Worm (Caenorhabditis elegans): ENCODE measurements around the gene ZK112.4.
"Not testable (repeated sequence)": the region's sequence is repeated elsewhere in the genome, so short reads cannot be mapped to it uniquely, and the experiment has no call there.

ZK112.4 gene

DNA sequence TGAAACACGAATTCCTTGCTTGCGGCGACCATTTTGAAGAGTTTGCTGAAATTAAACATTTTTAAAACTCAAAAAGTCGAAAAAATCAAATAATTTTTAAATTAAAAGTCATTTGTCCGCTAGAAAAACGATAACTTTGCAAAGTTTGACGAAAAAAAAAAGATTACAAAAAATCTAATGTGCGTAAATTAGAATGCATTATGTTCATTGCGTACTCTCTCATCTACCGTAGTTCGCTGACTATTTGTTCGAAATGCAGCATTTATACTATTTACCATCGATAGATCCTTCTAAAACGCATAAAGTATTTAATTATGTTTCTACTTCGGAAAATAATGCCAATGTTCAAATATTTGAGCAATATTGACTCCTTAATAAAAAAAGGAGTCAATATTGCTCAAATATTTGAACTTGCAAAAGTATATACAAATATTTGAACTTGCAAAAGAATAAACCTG, 46.2 kb upstream of the ZK112.4 start, which contains the start of gene bath-15:
TSS of gene bath-15 (minus strand) at position 51 of the 458 bp plus-strand sequence.
- no peak for TF ChIP-seq elt-3 (tag; optimal IDR thresholded peaks at IDR 0.05)
- no peak for TF ChIP-seq elt-1 (tag; optimal IDR thresholded peaks at IDR 0.05)
- TF ChIP-seq egl-27 (tag; optimal IDR thresholded peaks at IDR 0.05), result no peak
- no peak for TF ChIP-seq mab-5 (tag; optimal IDR thresholded peaks at IDR 0.05)
- TF ChIP-seq sma-3 (GFP tag; optimal IDR thresholded peaks at IDR 0.05), result no peak
- no peak for TF ChIP-seq dmd-4 (tag; optimal IDR thresholded peaks at IDR 0.05)
- no peak for TF ChIP-seq nhr-6 (tag; optimal IDR thresholded peaks at IDR 0.05)
- no peak for TF ChIP-seq ZK546.5 (tag; optimal IDR thresholded peaks at IDR 0.05)
- no peak for TF ChIP-seq F13H6.1 (tag; optimal IDR thresholded peaks at IDR 0.05)
- TF ChIP-seq mbf-1 (tag; optimal IDR thresholded peaks at IDR 0.05), result no peak
- no peak for TF ChIP-seq lin-39 (tag; optimal IDR thresholded peaks at IDR 0.05)
- no peak for TF ChIP-seq lin-11 (tag; optimal IDR thresholded peaks at IDR 0.05)
- TF ChIP-seq nhr-23 (tag; optimal IDR thresholded peaks at IDR 0.05), result no peak
- TF ChIP-seq snpc-4 (tag; optimal IDR thresholded peaks at IDR 0.05), result no peak
- TF ChIP-seq lsy-2 (tag; optimal IDR thresholded peaks at IDR 0.05), result no peak
- no peak for TF ChIP-seq Y55F3AM.14 (GFP tag; optimal IDR thresholded peaks at IDR 0.05)
- TF ChIP-seq nhr-77 (tag; optimal IDR thresholded peaks at IDR 0.05), result no peak
- TF ChIP-seq ceh-16 (tag; optimal IDR thresholded peaks at IDR 0.05), result no peak

- no peak for TF ChIP-seq unc-39 (tag; optimal IDR thresholded peaks at IDR 0.05)
- TF ChIP-seq peb-1 (tag; optimal IDR thresholded peaks at IDR 0.05), result no peak
- no peak for TF ChIP-seq Y55F3AM.14 (GFP tag; optimal IDR thresholded peaks at IDR 0.05)
- no peak for TF ChIP-seq R02D3.7 (tag; optimal IDR thresholded peaks at IDR 0.05)
- no peak for TF ChIP-seq lin-39 (tag; optimal IDR thresholded peaks at IDR 0.05)
- no peak for TF ChIP-seq lin-11 (tag; optimal IDR thresholded peaks at IDR 0.05)
Measured at ce11 chrIII:7773791-7774190, 44.0 kb upstream of the ZK112.4 start.

DNA sequence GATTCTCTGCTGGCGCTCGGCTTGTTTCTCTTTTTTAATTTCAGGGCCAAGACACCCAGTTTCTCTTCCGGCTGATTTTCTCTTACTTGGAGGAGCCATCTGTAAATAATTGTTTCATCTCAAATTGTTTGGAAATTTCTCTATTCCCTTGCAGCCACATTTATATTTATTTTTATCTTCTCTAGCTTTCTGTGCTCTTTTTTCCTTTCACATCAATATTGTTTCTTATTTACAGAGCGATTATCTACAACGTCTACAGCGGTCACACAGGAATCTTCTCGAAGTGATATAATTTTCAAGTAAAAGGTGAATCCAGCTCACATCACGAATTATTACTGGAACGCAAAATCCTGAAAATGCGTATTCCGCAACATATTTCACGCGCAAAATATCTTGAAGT, 43.1 kb upstream of the ZK112.4 start, which contains the start of the genes ZK686.6 and ZK686.1:
TSS of gene ZK686.6 (minus strand) at position 101 of the 400 bp plus-strand sequence.
TSS of gene ZK686.1 (plus strand) at position 234 of the 400 bp plus-strand sequence.
- TF ChIP-seq ztf-11 (tag; optimal IDR thresholded peaks at IDR 0.05) (no peak), peb-1 (tag; optimal IDR thresholded peaks at IDR 0.05) (no peak), elt-1 (tag; optimal IDR thresholded peaks at IDR 0.05) (no peak), ceh-16 (tag; optimal IDR thresholded peaks at IDR 0.05) (no peak), fos-1 (tag; optimal IDR thresholded peaks at IDR 0.05) (no peak), alr-1 (tag; optimal IDR thresholded peaks at IDR 0.05) (no peak), nhr-129 (tag; optimal IDR thresholded peaks at IDR 0.05) (no peak), nhr-10 (tag; optimal IDR thresholded peaks at IDR 0.05) (no peak), zag-1 (tag; optimal IDR thresholded peaks at IDR 0.05) (no peak), gmeb-1 (tag; optimal IDR thresholded peaks at IDR 0.05) (no peak), nhr-11 (tag; optimal IDR thresholded peaks at IDR 0.05) (no peak), nhr-21 (tag; optimal IDR thresholded peaks at IDR 0.05) (no peak), nhr-12 (tag; optimal IDR thresholded peaks at IDR 0.05) (no peak), unc-62 (GFP tag; optimal IDR thresholded peaks at IDR 0.05) (no peak), blmp-1 (tag; optimal IDR thresholded peaks at IDR 0.05; ENCODE audit: insufficient read depth) (no peak), C34F6.9 (tag; optimal IDR thresholded peaks at IDR 0.05) (no peak), nhr-237 (tag; optimal IDR thresholded peaks at IDR 0.05) (no peak)

DNA sequence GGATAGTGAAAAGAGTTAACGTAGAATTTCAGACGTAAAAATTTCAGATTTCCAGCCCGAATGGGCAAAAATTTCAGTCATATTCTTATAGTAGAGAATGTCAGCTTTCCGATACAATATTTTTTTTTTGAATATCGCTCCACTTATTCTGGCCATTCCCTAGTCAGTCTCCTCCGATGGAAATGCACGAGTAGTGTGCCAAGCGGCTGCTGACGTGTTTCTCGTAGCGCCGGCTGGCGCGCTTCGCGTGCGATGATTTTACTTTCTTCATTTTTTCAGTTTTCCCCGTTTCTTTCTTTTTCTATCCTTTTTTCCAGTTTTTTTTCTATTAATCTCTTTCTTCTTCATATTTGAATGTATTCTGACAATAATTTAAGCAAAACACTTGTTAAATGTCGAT, 41.2 kb upstream of the ZK112.4 start:
- TF ChIP-seq crh-2 (tag; optimal IDR thresholded peaks at IDR 0.05) (peak; percentile 19), nhr-25 (tag; optimal IDR thresholded peaks at IDR 0.05) (peak; percentile 18), sma-3 (GFP tag; optimal IDR thresholded peaks at IDR 0.05) (peak; percentile 40), F13H6.1 (tag; optimal IDR thresholded peaks at IDR 0.05) (peak; percentile 45), mab-5 (tag; optimal IDR thresholded peaks at IDR 0.05) (peak; percentile 84), unc-55 (GFP tag; optimal IDR thresholded peaks at IDR 0.05) (peak; percentile 64), lsy-2 (tag; optimal IDR thresholded peaks at IDR 0.05) (peak; percentile 72 to 84), gmeb-1 (tag; optimal IDR thresholded peaks at IDR 0.05) (peak; percentile 67), lin-11 (tag; optimal IDR thresholded peaks at IDR 0.05) (peak; percentile 5), lin-13 (GFP tag; optimal IDR thresholded peaks at IDR 0.05) (peak; percentile 37), C34F6.9 (tag; optimal IDR thresholded peaks at IDR 0.05) (peak; percentile 58), sma-9 (GFP tag; optimal IDR thresholded peaks at IDR 0.05) (peak; percentile 6), blmp-1 (tag; optimal IDR thresholded peaks at IDR 0.05; ENCODE audit: insufficient read depth) (peak; percentile 13)
- not testable (repeated sequence) for TF ChIP-seq sma-9 (tag; optimal IDR thresholded peaks at IDR 0.05)

Measured in whole organism, L2 larva.